Worm (Caenorhabditis elegans): ENCODE data around the gene txdc-12.2.

DNA sequence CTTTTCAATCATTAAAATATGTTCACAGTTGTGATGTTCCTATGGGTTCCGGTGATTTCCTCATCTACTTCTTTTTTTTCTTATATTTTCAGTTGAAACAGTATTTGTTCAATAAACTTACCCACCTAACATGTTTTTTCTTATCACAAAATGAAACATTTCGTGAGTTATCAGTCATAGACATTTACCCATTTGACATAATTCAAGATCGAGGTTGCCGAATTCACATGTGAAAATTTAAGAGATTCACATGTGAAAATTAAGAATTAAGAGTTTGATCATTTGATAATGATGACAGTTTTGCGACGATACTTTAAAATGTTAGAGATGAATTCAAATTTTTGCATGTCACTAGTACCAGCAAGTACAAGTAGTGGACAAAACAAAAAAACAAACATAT lies 33.2 kb downstream of the txdc-12.2 start:
- TF ChIP-seq nhr-25 (tag; optimal IDR thresholded peaks at IDR 0.05) = no peak
- no peak for TF ChIP-seq zag-1 (tag; optimal IDR thresholded peaks at IDR 0.05)
- no peak for TF ChIP-seq unc-55 (GFP tag; optimal IDR thresholded peaks at IDR 0.05)
- no peak for TF ChIP-seq lin-13 (GFP tag; optimal IDR thresholded peaks at IDR 0.05)
- no peak for TF ChIP-seq skn-1 (tag; optimal IDR thresholded peaks at IDR 0.05)
- TF ChIP-seq aly-2 (tag; optimal IDR thresholded peaks at IDR 0.05) = no peak
- TF ChIP-seq blmp-1 (tag; optimal IDR thresholded peaks at IDR 0.05; ENCODE audit: insufficient read depth) = no peak
- TF ChIP-seq Y55F3AM.14 (GFP tag; optimal IDR thresholded peaks at IDR 0.05) = no peak
- no peak for TF ChIP-seq snpc-4 (tag; optimal IDR thresholded peaks at IDR 0.05)
- no peak for TF ChIP-seq mdl-1 (tag; optimal IDR thresholded peaks at IDR 0.05)
- TF ChIP-seq ztf-1 (GFP tag; conservative IDR thresholded peaks at IDR 0.05) = no peak

All from whole organism, L2 larva.